Fruit fly (Drosophila melanogaster) whole organism, embryonic: Measurements from ENCODE around the gene trx.

ENCODE experiments used
- Ada2b ChIP-seq: fragments of 200-800 bp; sonication (Bioruptor generic); IDR thresholded peaks from 2 replicates; pipeline ENCODE4 v1.3.6; 2022; ENCODE audit warnings: missing biosample characterization, missing genetic modification characterization
- Atf6 ChIP-seq: fragments of 200-800 bp; sonication (Bioruptor generic); IDR thresholded peaks from 2 replicates; pipeline ENCODE4 v1.3.6; 2022; ENCODE audit warnings: missing biosample characterization, missing genetic modification characterization
- BEAF-32 ChIP-seq: fragments of 200-800 bp; sonication (Bioruptor generic); optimal IDR thresholded peaks from 3 replicates; lab custom pipeline; 2017; ENCODE audit warnings: missing biosample characterization, missing genetic modification characterization, mild to moderate bottlenecking, moderate library complexity, missing genetic modification reagents
- Bdp1 ChIP-seq: fragments of 200-800 bp; sonication (Bioruptor generic); optimal IDR thresholded peaks from 3 replicates; lab custom pipeline; 2016; ENCODE audit warnings: missing biosample characterization, missing genetic modification characterization
- CG11085 ChIP-seq: fragments of 200-800 bp; sonication (Bioruptor generic); IDR thresholded peaks from 2 replicates; pipeline ENCODE4 v1.3.6; 2022; ENCODE audit warnings: missing biosample characterization, missing genetic modification characterization
- CG11398 ChIP-seq: fragments of 200-800 bp; sonication (Bioruptor generic); optimal IDR thresholded peaks from 2 replicates; lab custom pipeline; 2016; ENCODE audit warnings: missing biosample characterization, missing genetic modification characterization
- CG11723 ChIP-seq: fragments of 200-800 bp; sonication (Bioruptor generic); optimal IDR thresholded peaks from 2 replicates; lab custom pipeline; 2017; ENCODE audit warnings: missing biosample characterization, mild to moderate bottlenecking, missing genetic modification characterization
- CG12942 ChIP-seq: fragments of 200-800 bp; sonication (Bioruptor generic); optimal IDR thresholded peaks from 3 replicates; lab custom pipeline; 2016; ENCODE audit warnings: missing biosample characterization, missing genetic modification characterization
- CG13287 ChIP-seq: fragments of 200-800 bp; sonication (Bioruptor generic); IDR thresholded peaks from 2 replicates; pipeline ENCODE4 v1.3.6; 2022; ENCODE audit warnings: missing biosample characterization, missing genetic modification characterization; ENCODE audit not compliant: partially characterized antibody
- CG14014 ChIP-seq: fragments of 200-800 bp; sonication (Bioruptor generic); IDR thresholded peaks from 2 replicates; pipeline ENCODE4 v1.3.6; 2022; ENCODE audit warnings: missing biosample characterization, missing genetic modification characterization
- CG14441 ChIP-seq: fragments of 200-800 bp; sonication (Bioruptor generic); IDR thresholded peaks from 2 replicates; pipeline ENCODE4 v1.3.6; 2022; ENCODE audit warnings: missing biosample characterization, missing genetic modification characterization
- CG14710 ChIP-seq: fragments of 200-800 bp; sonication (Bioruptor generic); optimal IDR thresholded peaks from 3 replicates; lab custom pipeline; 2019; ENCODE audit warnings: missing biosample characterization, mild to moderate bottlenecking, missing genetic modification characterization, moderate library complexity
- CG16815 ChIP-seq: fragments of 200-800 bp; sonication (Bioruptor generic); optimal IDR thresholded peaks from 3 replicates; lab custom pipeline; 2017; ENCODE audit warnings: missing biosample characterization, mild to moderate bottlenecking, missing genetic modification characterization
- CG1792 ChIP-seq: fragments of 200-800 bp; sonication (Bioruptor generic); optimal IDR thresholded peaks from 2 replicates; lab custom pipeline; 2016; ENCODE audit warnings: missing biosample characterization, missing genetic modification characterization
- CG31388 ChIP-seq: fragments of 200-800 bp; sonication (Bioruptor generic); optimal IDR thresholded peaks from 2 replicates; lab custom pipeline; 2016; ENCODE audit warnings: missing biosample characterization, missing genetic modification characterization
- CG33213 ChIP-seq: fragments of 200-800 bp; sonication (Bioruptor generic); optimal IDR thresholded peaks from 3 replicates; lab custom pipeline; 2016; ENCODE audit warnings: missing biosample characterization, missing genetic modification characterization
- CG34422 ChIP-seq: fragments of 200-800 bp; sonication (Bioruptor generic); IDR thresholded peaks from 3 replicates; pipeline ENCODE4 v1.3.6; 2022; ENCODE audit warnings: missing biosample characterization, missing genetic modification characterization
- CG3838 ChIP-seq: fragments of 200-800 bp; sonication (Bioruptor generic); optimal IDR thresholded peaks from 3 replicates; lab custom pipeline; 2016; ENCODE audit warnings: missing biosample characterization, missing genetic modification characterization
- CG5180 ChIP-seq: fragments of 200-800 bp; sonication (Bioruptor generic); optimal IDR thresholded peaks from 3 replicates; lab custom pipeline; 2017; ENCODE audit warnings: missing biosample characterization, missing genetic modification characterization, mild to moderate bottlenecking, moderate library complexity, missing genetic modification reagents
- CG6254 ChIP-seq: fragments of 200-800 bp; sonication (Bioruptor generic); optimal IDR thresholded peaks from 3 replicates; lab custom pipeline; 2017; ENCODE audit warnings: mild to moderate bottlenecking, missing biosample characterization, missing genetic modification reagents, missing genetic modification characterization
- CG6854 ChIP-seq: fragments of 200-800 bp; sonication (Bioruptor generic); optimal IDR thresholded peaks from 3 replicates; lab custom pipeline; 2017; ENCODE audit warnings: missing biosample characterization, mild to moderate bottlenecking, missing genetic modification characterization
- CG7839 ChIP-seq: fragments of 200-800 bp; sonication (Bioruptor generic); optimal IDR thresholded peaks from 3 replicates; lab custom pipeline; 2018; ENCODE audit warnings: missing biosample characterization, mild to moderate bottlenecking, missing genetic modification characterization, moderate library complexity
- CG8388 ChIP-seq: fragments of 200-800 bp; sonication (Bioruptor generic); optimal IDR thresholded peaks from 2 replicates; lab custom pipeline; 2019; ENCODE audit warnings: missing biosample characterization, mild to moderate bottlenecking, missing genetic modification characterization, moderate library complexity
- CG8765 ChIP-seq: fragments of 200-800 bp; sonication (Bioruptor generic); IDR thresholded peaks from 2 replicates; pipeline ENCODE4 v1.3.6; 2022; ENCODE audit warnings: missing biosample characterization, missing genetic modification characterization
- D ChIP-seq, 2 experiments: fragments of 200-800 bp in 1 of 2; fragments of >200 bp in 1 of 2; sonication (Bioruptor generic) in 1 of 2; optimal IDR thresholded peaks; 2 replicates in 1 of 2; 3 replicates in 1 of 2; lab custom pipeline; 2017; ENCODE audit warnings: mild to moderate bottlenecking in 1 of 2, missing biosample characterization in 1 of 2, missing genetic modification characterization in 1 of 2, missing genetic modification reagents in 1 of 2
- Dbx ChIP-seq: fragments of 200-800 bp; sonication (Bioruptor generic); IDR thresholded peaks from 3 replicates; pipeline ENCODE4 v1.3.6; 2022; ENCODE audit warnings: missing biosample characterization, missing genetic modification characterization
- Eip74EF ChIP-seq, 2 experiments: fragments of 200-800 bp in 1 of 2; fragments of >200 bp in 1 of 2; sonication (Bioruptor generic) in 1 of 2; optimal IDR thresholded peaks; 2 replicates each; lab custom pipeline; 2017 to 2019; ENCODE audit warnings: missing biosample characterization in 2 of 2, missing genetic modification characterization in 2 of 2, mild to moderate bottlenecking in 1 of 2, moderate library complexity in 1 of 2
- H2.0 ChIP-seq: fragments of 200-800 bp; sonication (Bioruptor generic); IDR thresholded peaks from 2 replicates; pipeline ENCODE4 v1.3.6; 2022; ENCODE audit warnings: missing biosample characterization, missing genetic modification characterization
- Hr3 ChIP-seq: fragments of 200-800 bp; sonication (Bioruptor generic); optimal IDR thresholded peaks from 3 replicates; lab custom pipeline; 2016; ENCODE audit warnings: missing biosample characterization, missing genetic modification characterization
- Hr39 ChIP-seq: fragments of >200 bp; optimal IDR thresholded peaks from 2 replicates; lab custom pipeline; 2017
- Meics ChIP-seq: fragments of 200-800 bp; sonication (Bioruptor generic); optimal IDR thresholded peaks from 2 replicates; lab custom pipeline; 2017; ENCODE audit warnings: missing biosample characterization, mild to moderate bottlenecking, missing genetic modification characterization
- Six4 ChIP-seq: fragments of 200-800 bp; sonication (Bioruptor generic); optimal IDR thresholded peaks from 2 replicates; lab custom pipeline; 2016; ENCODE audit warnings: missing biosample characterization, missing genetic modification characterization
- Taf1 ChIP-seq: fragments of 200-800 bp; sonication (Bioruptor generic); IDR thresholded peaks from 2 replicates; pipeline ENCODE4 v1.3.6; 2022; ENCODE audit warnings: missing biosample characterization, missing genetic modification characterization
- Vsx1 ChIP-seq: fragments of 200-800 bp; sonication (Bioruptor generic); optimal IDR thresholded peaks from 2 replicates; lab custom pipeline; 2017; ENCODE audit warnings: missing biosample characterization, mild to moderate bottlenecking, missing genetic modification characterization, missing genetic modification reagents
- amos ChIP-seq: fragments of 200-800 bp; sonication (Bioruptor generic); IDR thresholded peaks from 2 replicates; pipeline ENCODE4 v1.3.6; 2022; ENCODE audit warnings: missing biosample characterization, missing genetic modification characterization; ENCODE audit not compliant: partially characterized antibody
- cad ChIP-seq: fragments of >200 bp; optimal IDR thresholded peaks from 2 replicates; lab custom pipeline; 2017; ENCODE audit warnings: missing biosample characterization, missing genetic modification characterization
- crol ChIP-seq: fragments of 200-800 bp; sonication (Bioruptor generic); IDR thresholded peaks from 2 replicates; pipeline ENCODE4 v1.3.6; 2022; ENCODE audit warnings: missing biosample characterization, missing genetic modification characterization
- dmrt99B ChIP-seq: fragments of 200-800 bp; sonication (Bioruptor generic); optimal IDR thresholded peaks from 2 replicates; lab custom pipeline; 2018; ENCODE audit warnings: missing biosample characterization, mild to moderate bottlenecking, missing genetic modification characterization, moderate library complexity
- ewg ChIP-seq: fragments of 200-800 bp; sonication (Bioruptor generic); optimal IDR thresholded peaks from 3 replicates; lab custom pipeline; 2017; ENCODE audit warnings: mild to moderate bottlenecking, missing biosample characterization, missing genetic modification reagents, missing genetic modification characterization
- gem ChIP-seq: fragments of 200-800 bp; sonication (Bioruptor generic); optimal IDR thresholded peaks from 2 replicates; lab custom pipeline; 2019; ENCODE audit warnings: missing biosample characterization, mild to moderate bottlenecking, missing genetic modification characterization, moderate library complexity
- gfzf ChIP-seq: fragments of 200-800 bp; sonication (Bioruptor generic); optimal IDR thresholded peaks from 2 replicates; lab custom pipeline; 2016; ENCODE audit warnings: missing biosample characterization, mild to moderate bottlenecking, missing genetic modification characterization, moderate library complexity
- jumu ChIP-seq: fragments of 200-800 bp; sonication (Bioruptor generic); optimal IDR thresholded peaks from 3 replicates; lab custom pipeline; 2016; ENCODE audit warnings: missing biosample characterization, missing genetic modification characterization
- kah ChIP-seq: fragments of 200-800 bp; sonication (Bioruptor generic); optimal IDR thresholded peaks from 2 replicates; lab custom pipeline; 2018; ENCODE audit warnings: missing biosample characterization, mild to moderate bottlenecking, missing genetic modification characterization
- lbe ChIP-seq: fragments of 200-800 bp; sonication (Bioruptor generic); optimal IDR thresholded peaks from 2 replicates; lab custom pipeline; 2016; ENCODE audit warnings: missing biosample characterization, mild to moderate bottlenecking, missing genetic modification characterization
- lmd ChIP-seq: fragments of 200-800 bp; sonication (Bioruptor generic); IDR thresholded peaks from 2 replicates; pipeline ENCODE4 v1.3.6; 2022; ENCODE audit warnings: missing biosample characterization, missing genetic modification characterization
- oc ChIP-seq: fragments of 200-800 bp; sonication (Bioruptor generic); optimal IDR thresholded peaks from 2 replicates; lab custom pipeline; 2018; ENCODE audit warnings: missing biosample characterization, mild to moderate bottlenecking, missing genetic modification characterization, moderate library complexity
- so ChIP-seq: fragments of 200-800 bp; sonication (Bioruptor generic); IDR thresholded peaks from 3 replicates; pipeline ENCODE4 v1.3.6; 2022; ENCODE audit warnings: missing biosample characterization, missing genetic modification characterization
- sqz ChIP-seq: fragments of 200-800 bp; sonication (Bioruptor generic); optimal IDR thresholded peaks from 3 replicates; lab custom pipeline; 2018; ENCODE audit warnings: missing biosample characterization, mild to moderate bottlenecking, missing genetic modification characterization
- tll ChIP-seq, 2 experiments: fragments of 200-800 bp in 1 of 2; fragments of >200 bp in 1 of 2; sonication (Bioruptor generic) in 1 of 2; optimal IDR thresholded peaks; 2 replicates each; lab custom pipeline; 2017 to 2019; ENCODE audit warnings: missing biosample characterization in 2 of 2, missing genetic modification characterization in 2 of 2, mild to moderate bottlenecking in 1 of 2, moderate library complexity in 1 of 2
- wor ChIP-seq: fragments of 200-800 bp; sonication (Bioruptor generic); IDR thresholded peaks from 2 replicates; pipeline ENCODE4 v1.3.6; 2022; ENCODE audit warnings: missing biosample characterization, missing genetic modification characterization
- zfh2 ChIP-seq: fragments of 200-800 bp; sonication (Bioruptor generic); optimal IDR thresholded peaks from 2 replicates; lab custom pipeline; 2016; ENCODE audit warnings: missing biosample characterization, missing genetic modification characterization

The trx gene

DNA sequence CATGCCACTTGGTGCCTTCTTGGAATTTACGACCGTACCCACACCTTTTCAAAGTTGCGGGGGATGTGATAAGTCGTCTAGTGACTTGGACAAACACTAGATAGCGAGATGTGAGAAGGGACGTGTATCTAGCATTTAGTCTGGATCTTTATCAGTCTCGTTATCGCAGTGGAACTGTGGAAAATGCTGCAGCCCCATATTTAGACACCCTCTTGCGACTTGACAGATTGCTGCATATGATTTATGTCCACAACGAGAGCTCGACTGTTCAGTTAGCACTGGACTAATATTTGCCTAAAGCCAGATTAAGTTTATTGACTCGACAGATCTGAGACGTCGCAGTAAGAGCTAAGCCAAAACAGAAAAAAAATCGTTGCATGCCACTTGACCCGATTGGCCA is 13.2 kb upstream of the trx start (continued):
- TF ChIP-seq tll (GFP tag; optimal IDR thresholded peaks at IDR 0.05; lab: Kevin White, UChicago) (no peak), zfh2 (GFP tag; lab: Kevin White, UChicago) (no peak), CG31388 (no peak), gfzf (no peak), CG33213 (GFP tag; lab: Kevin White, UChicago) (no peak), CG8765 (GFP tag; lab: Robert Waterston, UW) (no peak), CG11398 (GFP tag; lab: Kevin White, UChicago) (no peak), CG34422 (GFP tag; lab: Robert Waterston, UW) (no peak), crol (GFP tag; lab: Robert Waterston, UW) (no peak), Bdp1 (GFP tag; lab: Kevin White, UChicago) (no peak), Vsx1 (GFP tag; lab: Kevin White, UChicago) (no peak), CG8388 (GFP tag; lab: Kevin White, UChicago) (no peak), CG14710 (peak; percentile 31), wor (GFP tag; lab: Robert Waterston, UW) (no peak), CG6854 (GFP tag; lab: Kevin White, UChicago) (no peak), gem (tag; lab: Kevin White, UChicago) (no peak), Dbx (GFP tag; lab: Robert Waterston, UW) (no peak), CG14014 (GFP tag; lab: Robert Waterston, UW) (0 out of 2 replicates have a peak, but pooled peaks have one; percentile 17), Meics (GFP tag; lab: Kevin White, UChicago) (no peak), CG14441 (no peak), sqz (GFP tag; lab: Kevin White, UChicago) (peak; percentile 60), jumu (GFP tag; lab: Kevin White, UChicago) (no peak), CG11723 (GFP tag; lab: Kevin White, UChicago) (peak; percentile 42), CG7839 (tag; lab: Kevin White, UChicago) (no peak), H2.0 (GFP tag; lab: Robert Waterston, UW) (no peak), cad (no peak), CG11085 (GFP tag; lab: Robert Waterston, UW) (no peak), CG16815 (GFP tag; lab: Kevin White, UChicago) (no peak), Eip74EF (GFP tag; optimal IDR thresholded peaks at IDR 0.05; lab: Kevin White, UChicago) (no peak), Taf1 (no peak), Atf6 (GFP tag; lab: Robert Waterston, UW) (no peak), lbe (GFP tag; lab: Kevin White, UChicago) (no peak), ewg (GFP tag; lab: Kevin White, UChicago) (peak; percentile 17), CG13287 (GFP tag; lab: Robert Waterston, UW) (no peak), Hr39 (no peak), Ada2b (no peak), CG5180 (peak; percentile 65), CG6254 (GFP tag; lab: Kevin White, UChicago) (peak; percentile 43), oc (tag; lab: Kevin White, UChicago) (peak; percentile 72), BEAF-32 (GFP tag; lab: Kevin White, UChicago) (no peak), so (GFP tag; lab: Robert Waterston, UW) (0 out of 3 replicates have a peak, but pooled peaks have one; percentile 13), D (optimal IDR thresholded peaks at IDR 0.05; lab: Kevin White, UChicago) (no peak), D (GFP tag; optimal IDR thresholded peaks at IDR 0.05; lab: Kevin White, UChicago) (peak; percentile 31), Hr3 (GFP tag; lab: Kevin White, UChicago) (no peak), Six4 (GFP tag; lab: Kevin White, UChicago) (no peak), CG1792 (GFP tag; lab: Kevin White, UChicago) (no peak), kah (GFP tag; lab: Kevin White, UChicago) (peak; percentile 14), amos (GFP tag; lab: Robert Waterston, UW) (no peak), dmrt99B (tag; lab: Kevin White, UChicago) (no peak), CG12942 (GFP tag; lab: Kevin White, UChicago) (no peak), CG3838 (GFP tag; lab: Kevin White, UChicago) (no peak), lmd (no peak)
